Fruit fly (Drosophila melanogaster): ENCODE data around the gene CG13771.

DNA sequence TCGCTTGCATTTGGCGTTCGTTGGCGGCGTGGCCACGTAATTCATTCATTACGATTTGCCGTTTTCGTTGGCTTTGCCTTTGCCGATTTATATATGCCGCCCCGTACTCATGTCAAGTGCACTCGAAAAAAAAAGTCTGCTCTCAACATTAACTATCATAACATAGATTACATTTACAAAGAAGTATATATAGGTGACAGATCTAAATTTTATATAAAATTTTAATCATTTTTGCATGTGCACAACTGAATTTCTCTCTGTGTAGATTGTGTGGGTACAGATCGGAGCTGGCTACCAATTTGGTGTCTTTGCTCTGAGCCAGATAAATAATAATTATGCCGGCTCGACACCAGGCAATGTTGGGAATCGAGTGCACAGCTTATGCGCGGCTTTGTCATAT is 35.0 kb upstream of the CG13771 start:
- TF ChIP-seq CG11456 (GFP tag; IDR thresholded peaks at IDR 0.05), result 0 out of 3 replicates have a peak, but pooled peaks have one; percentile 32
- TF ChIP-seq pita (GFP tag; optimal IDR thresholded peaks at IDR 0.05), result no peak
- TF ChIP-seq HLHmδ (GFP tag; optimal IDR thresholded peaks at IDR 0.05), result no peak
